Worm (Caenorhabditis elegans): ENCODE data around the gene K12H6.5.

Gene K12H6.5

ce11 chrII:2826073-2826472 is at the start of gene K12H6.5:
Gene K12H6.5, minus strand, starts transcription at chrII:2826173.
- TF ChIP-seq sea-1 (GFP tag; conservative IDR thresholded peaks at IDR 0.05) (no peak), F13C5.2 (tag; optimal IDR thresholded peaks at IDR 0.05) (no peak), tbx-37 (GFP tag; conservative IDR thresholded peaks at IDR 0.05) (no peak), pes-1 (GFP tag; IDR thresholded peaks at IDR 0.05) (no peak)

ce11 chrII:2874801-2875200 is 48.8 kb upstream of the K12H6.5 start, which contains the start of gene Y110A2AL.1:
Gene Y110A2AL.1, plus strand, starts transcription at chrII:2875101.
- no peak for TF ChIP-seq ama-1 (optimal IDR thresholded peaks at IDR 0.05)
- no peak for TF ChIP-seq hnd-1 (tag; optimal IDR thresholded peaks at IDR 0.05)
- TF ChIP-seq tbx-37 (GFP tag; conservative IDR thresholded peaks at IDR 0.05), result no peak
- TF ChIP-seq hmg-4 (GFP tag; optimal IDR thresholded peaks at IDR 0.05), result no peak
- no peak for TF ChIP-seq ets-7 (tag; optimal IDR thresholded peaks at IDR 0.05)
- no peak for TF ChIP-seq aly-1 (tag; optimal IDR thresholded peaks at IDR 0.05)
- TF ChIP-seq hmbx-1 (tag; optimal IDR thresholded peaks at IDR 0.05), result no peak
- TF ChIP-seq pes-1 (GFP tag; IDR thresholded peaks at IDR 0.05), result no peak
- no peak for TF ChIP-seq tra-4 (tag; optimal IDR thresholded peaks at IDR 0.05)
- TF ChIP-seq sea-1 (GFP tag; conservative IDR thresholded peaks at IDR 0.05), result no peak
- TF ChIP-seq scrt-1 (GFP tag; IDR thresholded peaks at IDR 0.05), result no peak
- no peak for TF ChIP-seq flt-1 (GFP tag; IDR thresholded peaks at IDR 0.05)
- no peak for TF ChIP-seq B0310.2 (tag; optimal IDR thresholded peaks at IDR 0.05)
- no peak for TF ChIP-seq tbx-11 (GFP tag; IDR thresholded peaks at IDR 0.05)
- TF ChIP-seq ceh-36 (tag; optimal IDR thresholded peaks at IDR 0.05), result no peak
- no peak for TF ChIP-seq F13C5.2 (tag; optimal IDR thresholded peaks at IDR 0.05)
- TF ChIP-seq ceh-13 (GFP tag; optimal IDR thresholded peaks at IDR 0.05), result no peak

ce11 chrII:2871816-2872215 is 45.8 kb upstream of the K12H6.5 start, which contains the start of gene Y110A2AL.10:
Gene Y110A2AL.10, minus strand, starts transcription at chrII:2871916.
- TF ChIP-seq flt-1 (GFP tag; IDR thresholded peaks at IDR 0.05), result no peak
- no peak for TF ChIP-seq tbx-11 (GFP tag; IDR thresholded peaks at IDR 0.05)
- no peak for TF ChIP-seq B0310.2 (tag; optimal IDR thresholded peaks at IDR 0.05)
- no peak for TF ChIP-seq hmbx-1 (tag; optimal IDR thresholded peaks at IDR 0.05)
- TF ChIP-seq ceh-13 (GFP tag; optimal IDR thresholded peaks at IDR 0.05), result no peak
- TF ChIP-seq scrt-1 (GFP tag; IDR thresholded peaks at IDR 0.05), result no peak
- TF ChIP-seq sea-1 (GFP tag; conservative IDR thresholded peaks at IDR 0.05), result no peak
- TF ChIP-seq ets-7 (tag; optimal IDR thresholded peaks at IDR 0.05), result no peak
- TF ChIP-seq hnd-1 (tag; optimal IDR thresholded peaks at IDR 0.05), result no peak
- no peak for TF ChIP-seq pes-1 (GFP tag; IDR thresholded peaks at IDR 0.05)
- TF ChIP-seq aly-1 (tag; optimal IDR thresholded peaks at IDR 0.05), result no peak
- no peak for TF ChIP-seq F13C5.2 (tag; optimal IDR thresholded peaks at IDR 0.05)
- no peak for TF ChIP-seq ama-1 (optimal IDR thresholded peaks at IDR 0.05)
- TF ChIP-seq tbx-37 (GFP tag; conservative IDR thresholded peaks at IDR 0.05), result no peak

ce11 chrII:2867701-2868100 is 41.7 kb upstream of the K12H6.5 start, which contains the start of gene Y110A2AL.2:
Gene Y110A2AL.2, plus strand, starts transcription at chrII:2868001.
- no peak for TF ChIP-seq hnd-1 (tag; optimal IDR thresholded peaks at IDR 0.05)
- no peak for TF ChIP-seq ceh-36 (tag; optimal IDR thresholded peaks at IDR 0.05)
- TF ChIP-seq F13C5.2 (tag; optimal IDR thresholded peaks at IDR 0.05), result no peak
- no peak for TF ChIP-seq ets-7 (tag; optimal IDR thresholded peaks at IDR 0.05)
- TF ChIP-seq tbx-11 (GFP tag; IDR thresholded peaks at IDR 0.05), result no peak
- no peak for TF ChIP-seq scrt-1 (GFP tag; IDR thresholded peaks at IDR 0.05)
- no peak for TF ChIP-seq flt-1 (GFP tag; IDR thresholded peaks at IDR 0.05)
- TF ChIP-seq aly-1 (tag; optimal IDR thresholded peaks at IDR 0.05), result no peak

- TF ChIP-seq scrt-1 (GFP tag; IDR thresholded peaks at IDR 0.05) (no peak), hnd-1 (tag; optimal IDR thresholded peaks at IDR 0.05) (no peak), pes-1 (GFP tag; IDR thresholded peaks at IDR 0.05) (no peak), ama-1 (optimal IDR thresholded peaks at IDR 0.05) (no peak), ceh-13 (GFP tag; optimal IDR thresholded peaks at IDR 0.05) (no peak), tra-4 (tag; optimal IDR thresholded peaks at IDR 0.05) (no peak), tbx-37 (GFP tag; conservative IDR thresholded peaks at IDR 0.05) (no peak), flt-1 (GFP tag; IDR thresholded peaks at IDR 0.05) (no peak), F13C5.2 (tag; optimal IDR thresholded peaks at IDR 0.05) (no peak), hmg-4 (GFP tag; optimal IDR thresholded peaks at IDR 0.05) (no peak)
Observed at ce11 chrII:2866541-2867124, 40.7 kb upstream of the K12H6.5 start, which contains the start of the genes Y110A2AL.9 and Y110A2AL.3. Gene Y110A2AL.9, minus strand, starts transcription at chrII:2866641. Gene Y110A2AL.3, plus strand, starts transcription at chrII:2867074.

ce11 chrII:2865355-2865754 is 39.4 kb upstream of the K12H6.5 start:
- TF ChIP-seq ceh-13 (GFP tag; optimal IDR thresholded peaks at IDR 0.05), result no peak
- no peak for TF ChIP-seq hmg-4 (GFP tag; optimal IDR thresholded peaks at IDR 0.05)
- TF ChIP-seq ama-1 (optimal IDR thresholded peaks at IDR 0.05), result no peak
- no peak for TF ChIP-seq tbx-37 (GFP tag; conservative IDR thresholded peaks at IDR 0.05)
- TF ChIP-seq tbx-11 (GFP tag; IDR thresholded peaks at IDR 0.05), result no peak
- no peak for TF ChIP-seq F13C5.2 (tag; optimal IDR thresholded peaks at IDR 0.05)
- no peak for TF ChIP-seq flt-1 (GFP tag; IDR thresholded peaks at IDR 0.05)
- no peak for TF ChIP-seq sea-1 (GFP tag; conservative IDR thresholded peaks at IDR 0.05)
- no peak for TF ChIP-seq ets-7 (tag; optimal IDR thresholded peaks at IDR 0.05)
- no peak for TF ChIP-seq hnd-1 (tag; optimal IDR thresholded peaks at IDR 0.05)
- TF ChIP-seq pes-1 (GFP tag; IDR thresholded peaks at IDR 0.05), result no peak
- TF ChIP-seq ceh-36 (tag; optimal IDR thresholded peaks at IDR 0.05), result no peak
- no peak for TF ChIP-seq B0310.2 (tag; optimal IDR thresholded peaks at IDR 0.05)
- no peak for TF ChIP-seq aly-1 (tag; optimal IDR thresholded peaks at IDR 0.05)
- TF ChIP-seq scrt-1 (GFP tag; IDR thresholded peaks at IDR 0.05), result no peak
- TF ChIP-seq tra-4 (tag; optimal IDR thresholded peaks at IDR 0.05), result no peak
- TF ChIP-seq hmbx-1 (tag; optimal IDR thresholded peaks at IDR 0.05), result no peak

DNA sequence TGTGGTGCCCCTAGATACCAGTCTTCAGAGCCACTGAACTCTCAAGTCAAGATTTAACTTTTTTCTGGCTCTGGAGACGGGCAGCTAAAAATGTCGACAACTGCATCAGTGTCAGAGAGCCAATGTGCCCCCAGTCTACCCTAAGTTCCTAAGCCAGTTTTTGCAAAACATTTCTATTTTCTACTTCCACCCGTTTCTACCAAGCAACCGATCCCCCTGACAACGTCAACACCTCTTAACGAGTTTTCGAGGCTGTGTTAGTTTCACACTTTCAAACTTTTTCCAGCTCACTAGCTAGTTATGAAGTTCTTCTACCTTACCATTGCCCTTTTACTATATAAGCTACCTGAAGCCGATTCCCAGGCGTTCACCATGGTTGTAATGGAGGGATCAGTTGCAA is 38.3 kb upstream of the K12H6.5 start, which contains the start of gene Y110A2AL.5:
TSS of gene Y110A2AL.5 (plus strand) at position 301 of the 400 bp plus-strand sequence.
- TF ChIP-seq hmg-4 (GFP tag; optimal IDR thresholded peaks at IDR 0.05) (no peak), F13C5.2 (tag; optimal IDR thresholded peaks at IDR 0.05) (no peak), ceh-36 (tag; optimal IDR thresholded peaks at IDR 0.05) (no peak), ama-1 (optimal IDR thresholded peaks at IDR 0.05) (no peak), scrt-1 (GFP tag; IDR thresholded peaks at IDR 0.05) (no peak), ets-7 (tag; optimal IDR thresholded peaks at IDR 0.05) (no peak), aly-1 (tag; optimal IDR thresholded peaks at IDR 0.05) (no peak), hnd-1 (tag; optimal IDR thresholded peaks at IDR 0.05) (no peak), flt-1 (GFP tag; IDR thresholded peaks at IDR 0.05) (no peak), B0310.2 (tag; optimal IDR thresholded peaks at IDR 0.05) (no peak)
